Worm (Caenorhabditis elegans) whole organism, L3 larva: ENCODE data around the gene T10D4.15.

ENCODE experiments used
- aly-2 ChIP-seq: fragments of 150-350 bp; optimal IDR thresholded peaks from 2 replicates; lab custom pipeline; 2014; ENCODE audit warnings: missing biosample characterization, missing genetic modification characterization
- nhr-67 ChIP-seq: fragments of 150-350 bp; optimal IDR thresholded peaks from 2 replicates; lab custom pipeline; 2014; ENCODE audit warnings: missing biosample characterization, missing genetic modification characterization

- TF ChIP-seq aly-2 (tag; lab: Kevin White, UChicago), result no peak
- no peak for TF ChIP-seq nhr-67 (tag; lab: Kevin White, UChicago)
Observed at ce11 chrII:3156749-3157148, 10.8 kb downstream of the T10D4.15 start, which contains the start of gene sri-33.
